Fruit fly (Drosophila melanogaster): ENCODE data around the gene CG43056.

The CG43056 gene

dm6 chr2L:4440881-4441737, 3.5 kb downstream of the CG43056 start, which contains the start of gene CG15431 (continued):
- no peak for TF ChIP-seq dati (GFP tag; IDR thresholded peaks at IDR 0.05)
- no peak for TF ChIP-seq Stat92E (GFP tag; optimal IDR thresholded peaks at IDR 0.05)
- TF ChIP-seq CG17829 (tag; optimal IDR thresholded peaks at IDR 0.05): no peak
- no peak for TF ChIP-seq her (GFP tag; optimal IDR thresholded peaks at IDR 0.05)
- TF ChIP-seq HHEX (GFP tag; optimal IDR thresholded peaks at IDR 0.05): peak; percentile 66
- peak; percentile 33 for TF ChIP-seq CG12942 (GFP tag; optimal IDR thresholded peaks at IDR 0.05)
- TF ChIP-seq Six4 (GFP tag; optimal IDR thresholded peaks at IDR 0.05): no peak
- TF ChIP-seq CG12659 (GFP tag; optimal IDR thresholded peaks at IDR 0.05): peak; percentile 39
- no peak for TF ChIP-seq nerfin-2 (GFP tag; IDR thresholded peaks at IDR 0.05; ENCODE audit: partially characterized antibody)
- no peak for TF ChIP-seq dm (GFP tag; optimal IDR thresholded peaks at IDR 0.05)
- TF ChIP-seq CG9215 (GFP tag; IDR thresholded peaks at IDR 0.05): peak; percentile 56
- no peak for TF ChIP-seq toy (GFP tag; IDR thresholded peaks at IDR 0.05)
- TF ChIP-seq corto (GFP tag; optimal IDR thresholded peaks at IDR 0.05): no peak
- peak; percentile 73 for TF ChIP-seq Rfx (GFP tag; IDR thresholded peaks at IDR 0.05)
- no peak for TF ChIP-seq shn (GFP tag; optimal IDR thresholded peaks at IDR 0.05)
- peak; percentile 52 to 62 for TF ChIP-seq Hr51 (GFP tag; optimal IDR thresholded peaks at IDR 0.05)
- no peak for TF ChIP-seq Doc3 (GFP tag; IDR thresholded peaks at IDR 0.05; ENCODE audit: partially characterized antibody)
- no peak for TF ChIP-seq CG10543 (GFP tag; optimal IDR thresholded peaks at IDR 0.05)
- no peak for TF ChIP-seq lov (optimal IDR thresholded peaks at IDR 0.05)
- TF ChIP-seq lov (GFP tag; IDR thresholded peaks at IDR 0.05): no peak
- peak; percentile 14; the same call in 1 of the 2 replicates for TF ChIP-seq amos (GFP tag; IDR thresholded peaks at IDR 0.05; ENCODE audit: partially characterized antibody)
- TF ChIP-seq E2f1 (GFP tag; IDR thresholded peaks at IDR 0.05): peak; percentile 60
- no peak for TF ChIP-seq CG6791 (GFP tag; IDR thresholded peaks at IDR 0.05; ENCODE audit: partially characterized antibody)
- no peak for TF ChIP-seq Kr (GFP tag; optimal IDR thresholded peaks at IDR 0.05)
- TF ChIP-seq CG4730 (GFP tag; IDR thresholded peaks at IDR 0.05): no peak
- no peak for TF ChIP-seq pfk (GFP tag; optimal IDR thresholded peaks at IDR 0.05)
- TF ChIP-seq sc (optimal IDR thresholded peaks at IDR 0.05): no peak
- no peak for TF ChIP-seq sc (GFP tag; optimal IDR thresholded peaks at IDR 0.05)
- TF ChIP-seq Elba2 (GFP tag; optimal IDR thresholded peaks at IDR 0.05): no peak
- peak; percentile 57 for TF ChIP-seq Xrp1 (GFP tag; IDR thresholded peaks at IDR 0.05)
- TF ChIP-seq gsb-n (tag; optimal IDR thresholded peaks at IDR 0.05): no peak
- TF ChIP-seq CG14014 (GFP tag; IDR thresholded peaks at IDR 0.05): peak; percentile 64; the same call in 1 of the 2 replicates
- no peak for TF ChIP-seq kay (GFP tag; optimal IDR thresholded peaks at IDR 0.05)
- no peak for TF ChIP-seq prd (optimal IDR thresholded peaks at IDR 0.05)
- no peak; the same call in none of the 3 replicates for TF ChIP-seq prd (GFP tag; IDR thresholded peaks at IDR 0.05)
- no peak for TF ChIP-seq CG8359 (GFP tag; optimal IDR thresholded peaks at IDR 0.05; ENCODE audit: borderline replicate concordance)
- peak; percentile 78 for TF ChIP-seq slbo (GFP tag; IDR thresholded peaks at IDR 0.05)
- peak; percentile 17 for TF ChIP-seq CG18764 (GFP tag; optimal IDR thresholded peaks at IDR 0.05)
- TF ChIP-seq Optix (GFP tag; IDR thresholded peaks at IDR 0.05): 0 out of 3 replicates have a peak, but pooled peaks have one; percentile 50
- TF ChIP-seq sob (GFP tag; IDR thresholded peaks at IDR 0.05): peak; percentile 71
- TF ChIP-seq CG9932 (GFP tag; IDR thresholded peaks at IDR 0.05): peak; percentile 61
- peak; percentile 19 for TF ChIP-seq Hand (GFP tag; optimal IDR thresholded peaks at IDR 0.05)
- no peak for TF ChIP-seq CG14860 (GFP tag; IDR thresholded peaks at IDR 0.05; ENCODE audit: partially characterized antibody)
- TF ChIP-seq Awh (GFP tag; IDR thresholded peaks at IDR 0.05): no peak
- TF ChIP-seq bbx (GFP tag; IDR thresholded peaks at IDR 0.05; ENCODE audit: partially characterized antibody): no peak
- no peak for TF ChIP-seq cas (GFP tag; IDR thresholded peaks at IDR 0.05)
- TF ChIP-seq CG9817 (tag; optimal IDR thresholded peaks at IDR 0.05): peak; percentile 29
- peak; percentile 49 for TF ChIP-seq NFAT (GFP tag; IDR thresholded peaks at IDR 0.05)
- no peak for TF ChIP-seq CG17361 (GFP tag; IDR thresholded peaks at IDR 0.05)

Measured in whole organism, embryonic.